Fruit fly (Drosophila melanogaster) whole organism, embryonic: ENCODE data around the gene tth.

Experiments
- Atf3 ChIP-seq: fragments of 200-800 bp; sonication (Bioruptor generic); optimal IDR thresholded peaks from 3 replicates; lab custom pipeline; 2016; ENCODE audit warnings: missing biosample characterization, missing genetic modification characterization
- B-H1 ChIP-seq: fragments of 200-800 bp; sonication (Bioruptor generic); IDR thresholded peaks from 3 replicates; pipeline ENCODE4 v1.3.6; 2022; ENCODE audit warnings: missing biosample characterization, missing genetic modification characterization
- Bteb2 ChIP-seq: fragments of 200-800 bp; sonication (Bioruptor generic); optimal IDR thresholded peaks from 2 replicates; lab custom pipeline; 2016; ENCODE audit warnings: missing biosample characterization, missing genetic modification characterization
- CG10209 ChIP-seq: fragments of 200-800 bp; sonication (Bioruptor generic); optimal IDR thresholded peaks from 3 replicates; lab custom pipeline; 2017; ENCODE audit warnings: missing biosample characterization, mild to moderate bottlenecking, missing genetic modification characterization, missing genetic modification reagents
- CG10654 ChIP-seq: fragments of 200-800 bp; sonication (Bioruptor generic); optimal IDR thresholded peaks from 2 replicates; lab custom pipeline; 2016; ENCODE audit warnings: missing biosample characterization, missing genetic modification characterization
- CG12744 ChIP-seq: fragments of 200-800 bp; sonication (Bioruptor generic); optimal IDR thresholded peaks from 2 replicates; lab custom pipeline; 2016; ENCODE audit warnings: missing biosample characterization, missing genetic modification characterization
- CG14710 ChIP-seq: fragments of 200-800 bp; sonication (Bioruptor generic); optimal IDR thresholded peaks from 3 replicates; lab custom pipeline; 2019; ENCODE audit warnings: missing biosample characterization, mild to moderate bottlenecking, missing genetic modification characterization, moderate library complexity
- CG14965 ChIP-seq: fragments of 200-800 bp; sonication (Bioruptor generic); optimal IDR thresholded peaks from 2 replicates; lab custom pipeline; 2016; ENCODE audit warnings: missing biosample characterization, missing genetic modification characterization, borderline replicate concordance
- CG17385 ChIP-seq: fragments of 200-800 bp; sonication (Bioruptor generic); optimal IDR thresholded peaks from 3 replicates; lab custom pipeline; 2018; ENCODE audit warnings: missing biosample characterization, mild to moderate bottlenecking, missing genetic modification characterization
- CG18619 ChIP-seq: fragments of 200-800 bp; sonication (Bioruptor generic); optimal IDR thresholded peaks from 3 replicates; lab custom pipeline; 2017; ENCODE audit warnings: missing biosample characterization, mild to moderate bottlenecking, missing genetic modification characterization
- CG30431 ChIP-seq: fragments of 200-800 bp; sonication (Bioruptor generic); optimal IDR thresholded peaks from 2 replicates; lab custom pipeline; 2017; ENCODE audit warnings: missing biosample characterization, missing genetic modification characterization
- CG4424 ChIP-seq: fragments of 200-800 bp; sonication (Bioruptor generic); optimal IDR thresholded peaks from 3 replicates; lab custom pipeline; 2016; ENCODE audit warnings: missing biosample characterization, missing genetic modification characterization
- CG5245 ChIP-seq: fragments of 200-800 bp; sonication (Bioruptor generic); optimal IDR thresholded peaks from 3 replicates; lab custom pipeline; 2016; ENCODE audit warnings: missing biosample characterization, missing genetic modification characterization
- CG7357 ChIP-seq: fragments of 200-800 bp; sonication (Bioruptor generic); IDR thresholded peaks from 3 replicates; pipeline ENCODE4 v1.3.6; 2022; ENCODE audit warnings: missing biosample characterization, missing genetic modification characterization
- CG7556 ChIP-seq: fragments of 200-800 bp; sonication (Bioruptor generic); optimal IDR thresholded peaks from 2 replicates; lab custom pipeline; 2017; ENCODE audit warnings: missing biosample characterization, mild to moderate bottlenecking, missing genetic modification characterization
- CG9437 ChIP-seq: fragments of 200-800 bp; sonication (Bioruptor generic); optimal IDR thresholded peaks from 2 replicates; lab custom pipeline; 2018; ENCODE audit warnings: missing biosample characterization, mild to moderate bottlenecking, missing genetic modification characterization
- H2.0 ChIP-seq: fragments of 200-800 bp; sonication (Bioruptor generic); IDR thresholded peaks from 2 replicates; pipeline ENCODE4 v1.3.6; 2022; ENCODE audit warnings: missing biosample characterization, missing genetic modification characterization
- HLH54F ChIP-seq: fragments of 200-800 bp; sonication (Bioruptor generic); optimal IDR thresholded peaks from 3 replicates; lab custom pipeline; 2016; ENCODE audit warnings: missing biosample characterization, missing genetic modification characterization
- Lhr ChIP-seq: fragments of 200-800 bp; sonication (Bioruptor generic); optimal IDR thresholded peaks from 3 replicates; lab custom pipeline; 2017; ENCODE audit warnings: mild to moderate bottlenecking, missing biosample characterization, missing genetic modification reagents, missing genetic modification characterization
- Mad ChIP-seq: fragments of 200-800 bp; sonication (Bioruptor generic); optimal IDR thresholded peaks from 2 replicates; lab custom pipeline; 2016; ENCODE audit warnings: missing biosample characterization, missing genetic modification characterization
- Max ChIP-seq: fragments of 200-800 bp; sonication (Bioruptor generic); optimal IDR thresholded peaks from 2 replicates; lab custom pipeline; 2016; ENCODE audit warnings: missing biosample characterization, mild to moderate bottlenecking, missing genetic modification characterization
- Meics ChIP-seq: fragments of 200-800 bp; sonication (Bioruptor generic); optimal IDR thresholded peaks from 2 replicates; lab custom pipeline; 2017; ENCODE audit warnings: missing biosample characterization, mild to moderate bottlenecking, missing genetic modification characterization
- NC2β ChIP-seq: fragments of 200-800 bp; sonication (Bioruptor generic); optimal IDR thresholded peaks from 2 replicates; lab custom pipeline; 2016; ENCODE audit warnings: missing biosample characterization, missing genetic modification characterization
- Pdp1 ChIP-seq, 2 experiments: fragments of 200-800 bp; sonication (Bioruptor generic); optimal IDR thresholded peaks; 3 replicates each; lab custom pipeline; 2016; ENCODE audit warnings: missing biosample characterization in 2 of 2, missing genetic modification characterization in 2 of 2, mild to moderate bottlenecking in 1 of 2, moderate library complexity in 1 of 2
- Rx ChIP-seq: fragments of 200-800 bp; sonication (Bioruptor generic); IDR thresholded peaks from 2 replicates; pipeline ENCODE4 v1.3.6; 2022; ENCODE audit warnings: missing biosample characterization, missing genetic modification characterization
- Six4 ChIP-seq: fragments of 200-800 bp; sonication (Bioruptor generic); optimal IDR thresholded peaks from 2 replicates; lab custom pipeline; 2016; ENCODE audit warnings: missing biosample characterization, missing genetic modification characterization
- Sry-δ ChIP-seq: fragments of 200-800 bp; sonication (Bioruptor generic); optimal IDR thresholded peaks from 2 replicates; lab custom pipeline; 2016; ENCODE audit warnings: missing biosample characterization, missing genetic modification characterization
- Taf1 ChIP-seq: fragments of 200-800 bp; sonication (Bioruptor generic); IDR thresholded peaks from 2 replicates; pipeline ENCODE4 v1.3.6; 2022; ENCODE audit warnings: missing biosample characterization, missing genetic modification characterization
- ab ChIP-seq: fragments of 200-800 bp; sonication (Bioruptor generic); optimal IDR thresholded peaks from 2 replicates; lab custom pipeline; 2016; ENCODE audit warnings: missing biosample characterization, missing genetic modification characterization
- az2 ChIP-seq: fragments of 200-800 bp; sonication (Bioruptor generic); optimal IDR thresholded peaks from 3 replicates; lab custom pipeline; 2016; ENCODE audit warnings: missing biosample characterization, missing genetic modification characterization
- cato ChIP-seq: fragments of 200-800 bp; sonication (Bioruptor generic); optimal IDR thresholded peaks from 2 replicates; lab custom pipeline; 2016; ENCODE audit warnings: missing biosample characterization, missing genetic modification characterization, borderline replicate concordance
- chn ChIP-seq: fragments of 200-800 bp; sonication (Bioruptor generic); optimal IDR thresholded peaks from 2 replicates; lab custom pipeline; 2016; ENCODE audit warnings: missing biosample characterization, missing genetic modification characterization
- ci ChIP-seq: fragments of 200-800 bp; sonication (Bioruptor generic); IDR thresholded peaks from 3 replicates; pipeline ENCODE4 v1.3.6; 2022; ENCODE audit warnings: missing biosample characterization, missing genetic modification characterization
- crol ChIP-seq: fragments of 200-800 bp; sonication (Bioruptor generic); IDR thresholded peaks from 2 replicates; pipeline ENCODE4 v1.3.6; 2022; ENCODE audit warnings: missing biosample characterization, missing genetic modification characterization
- gce ChIP-seq: fragments of 200-800 bp; sonication (Bioruptor generic); IDR thresholded peaks from 3 replicates; pipeline ENCODE4 v1.3.6; 2022; ENCODE audit warnings: missing biosample characterization, missing genetic modification characterization
- grau ChIP-seq: fragments of 200-800 bp; optimal IDR thresholded peaks from 3 replicates; lab custom pipeline; 2019; ENCODE audit warnings: missing biosample characterization, mild to moderate bottlenecking, missing genetic modification characterization, moderate library complexity
- hbn ChIP-seq: fragments of 200-800 bp; sonication (Bioruptor generic); IDR thresholded peaks from 2 replicates; pipeline ENCODE4 v1.3.6; 2022; ENCODE audit warnings: missing biosample characterization, missing genetic modification characterization; ENCODE audit not compliant: partially characterized antibody
- her ChIP-seq: fragments of 200-800 bp; sonication (Bioruptor generic); optimal IDR thresholded peaks from 2 replicates; lab custom pipeline; 2016; ENCODE audit warnings: missing biosample characterization, missing genetic modification characterization
- jumu ChIP-seq: fragments of 200-800 bp; sonication (Bioruptor generic); optimal IDR thresholded peaks from 3 replicates; lab custom pipeline; 2016; ENCODE audit warnings: missing biosample characterization, missing genetic modification characterization
- pho ChIP-seq: fragments of 200-800 bp; sonication (Bioruptor generic); optimal IDR thresholded peaks from 2 replicates; lab custom pipeline; 2016; ENCODE audit warnings: missing biosample characterization, missing genetic modification characterization
- ranshi ChIP-seq: fragments of 200-800 bp; sonication (Bioruptor generic); IDR thresholded peaks from 2 replicates; pipeline ENCODE4 v1.3.6; 2022; ENCODE audit warnings: missing biosample characterization, missing genetic modification characterization
- slbo ChIP-seq: fragments of 200-800 bp; sonication (Bioruptor generic); IDR thresholded peaks from 2 replicates; pipeline ENCODE4 v1.3.6; 2022; ENCODE audit warnings: missing biosample characterization, missing genetic modification characterization
- so ChIP-seq: fragments of 200-800 bp; sonication (Bioruptor generic); IDR thresholded peaks from 3 replicates; pipeline ENCODE4 v1.3.6; 2022; ENCODE audit warnings: missing biosample characterization, missing genetic modification characterization
- tap ChIP-seq: fragments of 200-800 bp; optimal IDR thresholded peaks from 3 replicates; lab custom pipeline; 2019; ENCODE audit warnings: missing biosample characterization, mild to moderate bottlenecking, missing genetic modification characterization, moderate library complexity
- tin ChIP-seq: fragments of 200-800 bp; sonication (Bioruptor generic); optimal IDR thresholded peaks from 3 replicates; lab custom pipeline; 2016; ENCODE audit warnings: missing biosample characterization, missing genetic modification characterization
- twi ChIP-seq: fragments of 200-800 bp; optimal IDR thresholded peaks from 2 replicates; lab custom pipeline; 2019; ENCODE audit warnings: missing biosample characterization, mild to moderate bottlenecking, missing genetic modification characterization, moderate library complexity
- tx ChIP-seq: fragments of 200-800 bp; sonication (Bioruptor generic); optimal IDR thresholded peaks from 2 replicates; lab custom pipeline; 2016; ENCODE audit warnings: missing biosample characterization, missing genetic modification characterization
- unc-4 ChIP-seq: fragments of 200-800 bp; sonication (Bioruptor generic); IDR thresholded peaks from 2 replicates; pipeline ENCODE4 v1.3.6; 2022; ENCODE audit warnings: missing biosample characterization, missing genetic modification characterization; ENCODE audit not compliant: partially characterized antibody
- vfl ChIP-seq: fragments of 200-800 bp; sonication (Bioruptor generic); optimal IDR thresholded peaks from 2 replicates; lab custom pipeline; 2016; ENCODE audit warnings: missing biosample characterization, missing genetic modification characterization
- vnd ChIP-seq: fragments of 200-800 bp; sonication (Bioruptor generic); IDR thresholded peaks from 3 replicates; pipeline ENCODE4 v1.3.6; 2022; ENCODE audit warnings: missing biosample characterization, missing genetic modification characterization; ENCODE audit not compliant: partially characterized antibody
- yki ChIP-seq: fragments of >200 bp; optimal IDR thresholded peaks from 3 replicates; lab custom pipeline; 2018
- zfh1 ChIP-seq: fragments of 200-800 bp; sonication (Bioruptor generic); IDR thresholded peaks from 3 replicates; pipeline ENCODE4 v1.3.6; 2022; ENCODE audit warnings: missing biosample characterization, missing genetic modification characterization

Gene tth

dm6 chrX:13572382-13572781 lies 44.0 kb downstream of the tth start (continued):
- TF ChIP-seq cato (GFP tag; lab: Kevin White, UChicago) (no peak), vfl (no peak), twi (peak; percentile 5), HLH54F (GFP tag; lab: Kevin White, UChicago) (peak; percentile 28), CG9437 (peak; percentile 45), CG7357 (GFP tag; lab: Robert Waterston, UW) (peak; percentile 47; the same call in 1 of the 3 replicates), az2 (GFP tag; lab: Kevin White, UChicago) (peak; percentile 61), Meics (peak; percentile 60), so (0 out of 3 replicates have a peak, but pooled peaks have one; percentile 42), B-H1 (GFP tag; lab: Robert Waterston, UW) (peak; percentile 39; the same call in 1 of the 3 replicates), CG7556 (peak; percentile 73), crol (GFP tag; lab: Robert Waterston, UW) (no peak), hbn (GFP tag; lab: Robert Waterston, UW) (no peak), H2.0 (GFP tag; lab: Robert Waterston, UW) (no peak), CG14710 (tag; lab: Kevin White, UChicago) (peak; percentile 58), Rx (no peak), slbo (GFP tag; lab: Robert Waterston, UW) (peak; percentile 59), CG30431 (GFP tag; lab: Kevin White, UChicago) (peak; percentile 25), ranshi (peak; percentile 44; the same call in 1 of the 2 replicates), Atf3 (peak; percentile 14), Pdp1 (GFP tag; optimal IDR thresholded peaks at IDR 0.05; lab: Kevin White, UChicago) (peak; percentile 56 to 62), CG14965 (no peak), ci (peak; percentile 60; the same call in 2 of the 3 replicates), CG17385 (GFP tag; lab: Kevin White, UChicago) (peak; percentile 51), yki (lab: Kevin White, UChicago) (no peak), Taf1 (GFP tag; lab: Robert Waterston, UW) (no peak), ab (GFP tag; lab: Kevin White, UChicago) (no peak), Max (peak; percentile 35), her (GFP tag; lab: Kevin White, UChicago) (no peak), chn (GFP tag; lab: Kevin White, UChicago) (peak; percentile 59), CG18619 (GFP tag; lab: Kevin White, UChicago) (peak; percentile 49), jumu (peak; percentile 45), Mad (GFP tag; lab: Kevin White, UChicago) (no peak), CG10209 (GFP tag; lab: Kevin White, UChicago) (peak; percentile 47), pho (GFP tag; lab: Kevin White, UChicago) (peak; percentile 27), grau (tag; lab: Kevin White, UChicago) (peak; percentile 71), gce (GFP tag; lab: Robert Waterston, UW) (no peak), vnd (GFP tag; lab: Robert Waterston, UW) (no peak), Six4 (peak; percentile 34), NC2β (GFP tag; lab: Kevin White, UChicago) (peak; percentile 0), Sry-δ (GFP tag; lab: Kevin White, UChicago) (peak; percentile 6), unc-4 (GFP tag; lab: Robert Waterston, UW) (no peak), tap (tag; lab: Kevin White, UChicago) (peak; percentile 22), CG4424 (GFP tag; lab: Kevin White, UChicago) (peak; percentile 59), CG5245 (GFP tag; lab: Kevin White, UChicago) (peak; percentile 43), Lhr (GFP tag; lab: Kevin White, UChicago) (no peak), tin (GFP tag; lab: Kevin White, UChicago) (peak; percentile 42), CG10654 (GFP tag; lab: Kevin White, UChicago) (peak; percentile 27), CG12744 (GFP tag; lab: Kevin White, UChicago) (no peak), Bteb2 (GFP tag; lab: Kevin White, UChicago) (peak; percentile 42), zfh1 (GFP tag; lab: Robert Waterston, UW) (peak; percentile 57; the same call in 2 of the 3 replicates), tx (peak; percentile 35)
